Fruit fly (Drosophila melanogaster) whole organism, prepupa: Measurements from ENCODE around the gene meep.

Experiments used
- CG11294 ChIP-seq: fragments of 200-800 bp; sonication (Bioruptor generic); IDR thresholded peaks from 2 replicates; pipeline ENCODE4 v1.3.6; 2022; ENCODE audit warnings: missing biosample characterization, missing genetic modification characterization
- CG11762 ChIP-seq: fragments of 200-800 bp; sonication (Bioruptor generic); optimal IDR thresholded peaks from 3 replicates; lab custom pipeline; 2016; ENCODE audit warnings: missing biosample characterization, missing genetic modification characterization; ENCODE audit not compliant: insufficient read depth
- CG11902 ChIP-seq: fragments of 200-800 bp; sonication (Bioruptor generic); optimal IDR thresholded peaks from 3 replicates; lab custom pipeline; 2016; ENCODE audit warnings: missing biosample characterization, missing genetic modification characterization
- CG16779 ChIP-seq: fragments of 200-800 bp; sonication (Bioruptor generic); optimal IDR thresholded peaks from 3 replicates; lab custom pipeline; 2017; ENCODE audit warnings: missing biosample characterization, mild to moderate bottlenecking, missing genetic modification characterization
- Eip75B ChIP-seq: fragments of 200-800 bp; sonication (Bioruptor generic); optimal IDR thresholded peaks from 3 replicates; lab custom pipeline; 2016; ENCODE audit warnings: missing biosample characterization, missing genetic modification characterization
- Eip93F ChIP-seq: fragments of 200-800 bp; sonication (Bioruptor generic); optimal IDR thresholded peaks from 2 replicates; lab custom pipeline; 2016; ENCODE audit warnings: missing biosample characterization, mild to moderate bottlenecking, missing genetic modification characterization
- Gug ChIP-seq: fragments of 200-800 bp; sonication (Bioruptor generic); IDR thresholded peaks from 2 replicates; pipeline ENCODE4 v1.3.6; 2022; ENCODE audit warnings: missing biosample characterization, missing genetic modification characterization
- eg ChIP-seq: fragments of 200-800 bp; sonication (Bioruptor generic); IDR thresholded peaks from 3 replicates; pipeline ENCODE4 v1.3.6; 2022; ENCODE audit warnings: missing biosample characterization, missing genetic modification characterization

dm6 chr3L:1208206-1208605 is 5.4 kb upstream of the meep start:
- no peak for TF ChIP-seq Eip93F
- no peak for TF ChIP-seq CG16779 (tag; lab: Kevin White, UChicago)
- no peak for TF ChIP-seq CG11294
- no peak for TF ChIP-seq Gug (GFP tag; lab: Robert Waterston, UW)
- no peak for TF ChIP-seq Eip75B (GFP tag; lab: Kevin White, UChicago)
- TF ChIP-seq eg (GFP tag; lab: Robert Waterston, UW): 0 out of 3 replicates have a peak, but pooled peaks have one; percentile 43
- no peak for TF ChIP-seq CG11902 (GFP tag; lab: Kevin White, UChicago)
- no peak for TF ChIP-seq CG11762 (GFP tag; lab: Kevin White, UChicago)
